Fruit fly (Drosophila melanogaster) whole organism, embryonic: ENCODE results near the gene CG4452.

Experiments
- Abd-B ChIP-seq: fragments of 200-800 bp; sonication (Bioruptor generic); optimal IDR thresholded peaks from 2 replicates; lab custom pipeline; 2018; ENCODE audit warnings: missing biosample characterization, mild to moderate bottlenecking, missing genetic modification characterization, moderate library complexity
- Asciz ChIP-seq: fragments of 200-800 bp; sonication (Bioruptor generic); optimal IDR thresholded peaks from 2 replicates; lab custom pipeline; 2017; ENCODE audit warnings: missing biosample characterization, mild to moderate bottlenecking, missing genetic modification characterization, missing genetic modification reagents
- CG12236 ChIP-seq: fragments of 200-800 bp; sonication (Bioruptor generic); optimal IDR thresholded peaks from 2 replicates; lab custom pipeline; 2016; ENCODE audit warnings: missing biosample characterization, missing genetic modification characterization
- CG12769 ChIP-seq: fragments of 200-800 bp; sonication (Bioruptor generic); optimal IDR thresholded peaks from 2 replicates; lab custom pipeline; 2019; ENCODE audit warnings: missing biosample characterization, mild to moderate bottlenecking, missing genetic modification characterization, moderate library complexity
- CG13775 ChIP-seq: fragments of 200-800 bp; sonication (Bioruptor generic); optimal IDR thresholded peaks from 3 replicates; lab custom pipeline; 2017; ENCODE audit warnings: missing biosample characterization, mild to moderate bottlenecking, missing genetic modification characterization
- CG13894 ChIP-seq: fragments of 200-800 bp; sonication (Bioruptor generic); optimal IDR thresholded peaks from 3 replicates; lab custom pipeline; 2018; ENCODE audit warnings: missing biosample characterization, mild to moderate bottlenecking, missing genetic modification characterization, moderate library complexity
- CG15011 ChIP-seq: fragments of 200-800 bp; sonication (Bioruptor generic); optimal IDR thresholded peaks from 3 replicates; lab custom pipeline; 2018; ENCODE audit warnings: missing biosample characterization, mild to moderate bottlenecking, missing genetic modification characterization
- CG1602 ChIP-seq: fragments of 200-800 bp; sonication (Bioruptor generic); optimal IDR thresholded peaks from 3 replicates; lab custom pipeline; 2016; ENCODE audit warnings: missing biosample characterization, missing genetic modification characterization
- CG18619 ChIP-seq: fragments of 200-800 bp; sonication (Bioruptor generic); optimal IDR thresholded peaks from 3 replicates; lab custom pipeline; 2017; ENCODE audit warnings: missing biosample characterization, mild to moderate bottlenecking, missing genetic modification characterization
- CG3065 ChIP-seq: fragments of 200-800 bp; sonication (Bioruptor generic); optimal IDR thresholded peaks from 2 replicates; lab custom pipeline; 2016; ENCODE audit warnings: missing biosample characterization, missing genetic modification characterization
- CG32767 ChIP-seq: fragments of 200-800 bp; sonication (Bioruptor generic); IDR thresholded peaks from 2 replicates; pipeline ENCODE4 v1.3.6; 2022; ENCODE audit warnings: missing biosample characterization, missing genetic modification characterization
- CG34422 ChIP-seq: fragments of 200-800 bp; sonication (Bioruptor generic); IDR thresholded peaks from 3 replicates; pipeline ENCODE4 v1.3.6; 2022; ENCODE audit warnings: missing biosample characterization, missing genetic modification characterization
- CG5245 ChIP-seq: fragments of 200-800 bp; sonication (Bioruptor generic); optimal IDR thresholded peaks from 3 replicates; lab custom pipeline; 2016; ENCODE audit warnings: missing biosample characterization, missing genetic modification characterization
- CG5953 ChIP-seq: fragments of 200-800 bp; sonication (Bioruptor generic); IDR thresholded peaks from 2 replicates; pipeline ENCODE4 v1.3.6; 2022; ENCODE audit warnings: missing biosample characterization, missing genetic modification characterization
- CG7556 ChIP-seq: fragments of 200-800 bp; sonication (Bioruptor generic); optimal IDR thresholded peaks from 2 replicates; lab custom pipeline; 2017; ENCODE audit warnings: missing biosample characterization, mild to moderate bottlenecking, missing genetic modification characterization
- CG7963 ChIP-seq: fragments of 200-800 bp; sonication (Bioruptor generic); IDR thresholded peaks from 3 replicates; pipeline ENCODE4 v1.3.6; 2022; ENCODE audit warnings: missing biosample characterization, missing genetic modification characterization; ENCODE audit not compliant: partially characterized antibody
- CG7987 ChIP-seq: fragments of 200-800 bp; sonication (Bioruptor generic); optimal IDR thresholded peaks from 2 replicates; lab custom pipeline; 2018; ENCODE audit warnings: missing biosample characterization, mild to moderate bottlenecking, missing genetic modification characterization, moderate library complexity
- CG8478 ChIP-seq: fragments of >200 bp; optimal IDR thresholded peaks from 2 replicates; lab custom pipeline; 2018
- CrebB ChIP-seq: fragments of 200-800 bp; sonication (Bioruptor generic); optimal IDR thresholded peaks from 3 replicates; lab custom pipeline; 2018; ENCODE audit warnings: missing biosample characterization, mild to moderate bottlenecking, missing genetic modification characterization
- Doc2 ChIP-seq: fragments of 200-800 bp; sonication (Bioruptor generic); IDR thresholded peaks from 2 replicates; pipeline ENCODE4 v1.3.6; 2022; ENCODE audit warnings: missing biosample characterization, missing genetic modification characterization
- Dp ChIP-seq: fragments of 200-800 bp; sonication (Bioruptor generic); optimal IDR thresholded peaks from 2 replicates; lab custom pipeline; 2018; ENCODE audit warnings: missing biosample characterization, mild to moderate bottlenecking, missing genetic modification characterization, moderate library complexity
- Fer2 ChIP-seq: fragments of 200-800 bp; sonication (Bioruptor generic); optimal IDR thresholded peaks from 2 replicates; lab custom pipeline; 2018; ENCODE audit warnings: missing biosample characterization, mild to moderate bottlenecking, missing genetic modification characterization, moderate library complexity
- HmgZ ChIP-seq: fragments of 200-800 bp; sonication (Bioruptor generic); optimal IDR thresholded peaks from 2 replicates; lab custom pipeline; 2018; ENCODE audit warnings: missing biosample characterization, mild to moderate bottlenecking, missing genetic modification characterization
- Hr39 ChIP-seq: fragments of >200 bp; optimal IDR thresholded peaks from 2 replicates; lab custom pipeline; 2017
- Myb ChIP-seq: fragments of 200-800 bp; sonication (Bioruptor generic); optimal IDR thresholded peaks from 2 replicates; lab custom pipeline; 2016; ENCODE audit warnings: missing biosample characterization, missing genetic modification characterization
- NC2α ChIP-seq: fragments of 200-800 bp; sonication (Bioruptor generic); optimal IDR thresholded peaks from 2 replicates; lab custom pipeline; 2016; ENCODE audit warnings: missing biosample characterization, missing genetic modification characterization
- Nf-YC ChIP-seq: fragments of 200-800 bp; optimal IDR thresholded peaks from 3 replicates; lab custom pipeline; 2019; ENCODE audit warnings: missing biosample characterization, mild to moderate bottlenecking, missing genetic modification characterization, moderate library complexity
- Sox102F ChIP-seq: fragments of 200-800 bp; sonication (Bioruptor generic); optimal IDR thresholded peaks from 2 replicates; lab custom pipeline; 2018; ENCODE audit warnings: missing biosample characterization, mild to moderate bottlenecking, missing genetic modification characterization, moderate library complexity
- Spps ChIP-seq: fragments of 200-800 bp; sonication (Bioruptor generic); optimal IDR thresholded peaks from 2 replicates; lab custom pipeline; 2018; ENCODE audit warnings: missing biosample characterization, mild to moderate bottlenecking, missing genetic modification characterization
- Xbp1 ChIP-seq: fragments of 200-800 bp; sonication (Bioruptor generic); optimal IDR thresholded peaks from 3 replicates; lab custom pipeline; 2016; ENCODE audit warnings: missing biosample characterization, mild to moderate bottlenecking, missing genetic modification characterization
- ab ChIP-seq: fragments of 200-800 bp; sonication (Bioruptor generic); optimal IDR thresholded peaks from 2 replicates; lab custom pipeline; 2016; ENCODE audit warnings: missing biosample characterization, missing genetic modification characterization
- ac ChIP-seq: fragments of 200-800 bp; sonication (Bioruptor generic); optimal IDR thresholded peaks from 3 replicates; lab custom pipeline; 2017; ENCODE audit warnings: missing biosample characterization, mild to moderate bottlenecking, missing genetic modification characterization
- aop ChIP-seq: fragments of 200-800 bp; sonication (Bioruptor generic); IDR thresholded peaks from 2 replicates; pipeline ENCODE4 v1.3.6; 2022; ENCODE audit warnings: missing biosample characterization, missing genetic modification characterization
- bigmax ChIP-seq: fragments of 200-800 bp; sonication (Bioruptor generic); optimal IDR thresholded peaks from 2 replicates; lab custom pipeline; 2018; ENCODE audit warnings: missing biosample characterization, mild to moderate bottlenecking, missing genetic modification characterization
- chinmo ChIP-seq: fragments of 200-800 bp; sonication (Bioruptor generic); IDR thresholded peaks from 4 replicates; pipeline ENCODE4 v1.3.6; 2022; ENCODE audit warnings: missing biosample characterization, missing genetic modification characterization; ENCODE audit not compliant: partially characterized antibody
- dan ChIP-seq: fragments of 200-800 bp; sonication (Bioruptor generic); IDR thresholded peaks from 2 replicates; pipeline ENCODE4 v1.3.6; 2022; ENCODE audit warnings: missing biosample characterization, missing genetic modification characterization
- disco-r ChIP-seq: fragments of 200-800 bp; sonication (Bioruptor generic); optimal IDR thresholded peaks from 2 replicates; lab custom pipeline; 2016; ENCODE audit warnings: missing biosample characterization, missing genetic modification characterization
- dmrt11E ChIP-seq: fragments of 200-800 bp; sonication (Bioruptor generic); optimal IDR thresholded peaks from 3 replicates; lab custom pipeline; 2018; ENCODE audit warnings: missing biosample characterization, mild to moderate bottlenecking, missing genetic modification characterization, moderate library complexity
- en ChIP-seq: fragments of 200-800 bp; sonication (Bioruptor generic); optimal IDR thresholded peaks from 2 replicates; lab custom pipeline; 2016; ENCODE audit warnings: missing biosample characterization, missing genetic modification characterization
- esg ChIP-seq: fragments of 200-800 bp; sonication (Bioruptor generic); conservative IDR thresholded peaks from 2 replicates; pipeline ENCODE4 v1.3.6; 2022; ENCODE audit warnings: missing biosample characterization, missing genetic modification characterization
- ftz-f1 ChIP-seq: fragments of 200-800 bp; sonication (Bioruptor generic); optimal IDR thresholded peaks from 2 replicates; lab custom pipeline; 2016; ENCODE audit warnings: missing biosample characterization, missing genetic modification characterization
- pros ChIP-seq: fragments of 200-800 bp; sonication (Bioruptor generic); optimal IDR thresholded peaks from 3 replicates; lab custom pipeline; 2019; ENCODE audit warnings: missing biosample characterization, mild to moderate bottlenecking, missing genetic modification characterization, moderate library complexity
- salm ChIP-seq: fragments of 200-800 bp; sonication (Bioruptor generic); optimal IDR thresholded peaks from 2 replicates; lab custom pipeline; 2018; ENCODE audit warnings: missing biosample characterization, mild to moderate bottlenecking, missing genetic modification characterization
- slp2 ChIP-seq: fragments of 200-800 bp; sonication (Bioruptor generic); optimal IDR thresholded peaks from 2 replicates; lab custom pipeline; 2016; ENCODE audit warnings: missing biosample characterization, missing genetic modification characterization
- sr ChIP-seq: fragments of 200-800 bp; sonication (Bioruptor generic); IDR thresholded peaks from 3 replicates; pipeline ENCODE4 v1.3.6; 2022; ENCODE audit warnings: missing biosample characterization, missing genetic modification characterization
- unpg ChIP-seq: fragments of 200-800 bp; sonication (Bioruptor generic); optimal IDR thresholded peaks from 3 replicates; lab custom pipeline; 2018; ENCODE audit warnings: missing biosample characterization, mild to moderate bottlenecking, missing genetic modification characterization, moderate library complexity
- usp ChIP-seq: fragments of >200 bp; optimal IDR thresholded peaks from 2 replicates; lab custom pipeline; 2017; ENCODE audit warnings: missing biosample characterization, missing genetic modification characterization
- wor ChIP-seq: fragments of 200-800 bp; sonication (Bioruptor generic); IDR thresholded peaks from 2 replicates; pipeline ENCODE4 v1.3.6; 2022; ENCODE audit warnings: missing biosample characterization, missing genetic modification characterization
- zen ChIP-seq: fragments of 200-800 bp; sonication (Bioruptor generic); optimal IDR thresholded peaks from 3 replicates; lab custom pipeline; 2018; ENCODE audit warnings: missing biosample characterization, mild to moderate bottlenecking, missing genetic modification characterization, moderate library complexity

The CG4452 gene

DNA sequence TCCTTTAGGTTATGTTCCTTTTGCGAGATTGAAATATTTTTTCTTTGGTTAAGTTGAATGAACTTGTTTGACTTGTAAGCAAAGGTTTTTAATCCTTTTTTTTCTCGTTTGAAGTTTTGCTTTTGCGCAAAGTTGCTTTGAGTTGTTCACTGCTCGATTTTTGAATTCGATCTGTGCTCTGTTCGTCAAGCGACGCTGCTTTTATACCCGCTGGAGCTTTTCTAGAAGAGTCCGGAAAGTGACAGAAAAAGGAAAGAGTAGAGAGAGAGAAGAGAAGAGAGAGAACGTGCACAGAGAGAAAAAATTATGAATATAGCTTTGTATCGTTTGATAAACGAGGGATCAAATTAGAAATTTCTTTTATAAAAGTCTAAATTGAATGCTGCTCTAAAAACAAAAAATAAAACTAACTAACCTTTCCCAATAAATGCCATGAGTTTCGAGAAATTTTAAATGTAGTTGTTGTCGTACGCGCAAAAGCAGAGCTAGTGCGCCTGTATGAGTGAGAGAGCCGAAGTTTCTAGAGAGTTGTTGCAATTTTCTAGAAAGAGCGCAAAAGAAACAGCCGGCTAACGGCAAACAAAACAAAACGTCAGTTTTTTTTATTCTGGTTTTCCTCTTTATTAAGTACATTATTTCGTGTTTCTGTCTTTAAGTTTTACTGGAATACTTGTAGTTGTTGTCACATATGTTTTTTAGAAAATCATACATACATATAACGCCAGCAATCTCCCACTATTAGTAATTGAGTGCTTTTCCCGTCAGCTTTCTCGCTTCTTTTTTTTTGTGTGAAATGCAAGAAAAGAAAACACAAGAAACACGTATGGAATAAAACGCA, 10.2 kb downstream of the CG4452 start, which contains the start of gene Hsp26 (continued):
- TF ChIP-seq ftz-f1 (GFP tag; lab: Kevin White, UChicago) (no peak), unpg (GFP tag; lab: Kevin White, UChicago) (peak; percentile 91), HmgZ (tag; lab: Kevin White, UChicago) (peak; percentile 72), chinmo (peak; percentile 86; the same call in 2 of the 4 replicates), CG18619 (GFP tag; lab: Kevin White, UChicago) (peak; percentile 74), ab (GFP tag; lab: Kevin White, UChicago) (no peak), pros (GFP tag; lab: Kevin White, UChicago) (no peak), slp2 (peak; percentile 75), CG3065 (peak; percentile 57), Dp (no peak), Abd-B (GFP tag; lab: Kevin White, UChicago) (peak; percentile 37), CG12769 (tag; lab: Kevin White, UChicago) (peak; percentile 62), NC2α (GFP tag; lab: Kevin White, UChicago) (peak; percentile 73), CG7556 (peak; percentile 89), dan (GFP tag; lab: Robert Waterston, UW) (no peak), bigmax (GFP tag; lab: Kevin White, UChicago) (peak; percentile 62), CrebB (peak; percentile 71), Hr39 (lab: Kevin White, UChicago) (no peak), usp (GFP tag; lab: Kevin White, UChicago) (no peak), disco-r (GFP tag; lab: Kevin White, UChicago) (peak; percentile 83), aop (GFP tag; lab: Robert Waterston, UW) (no peak), esg (GFP tag; lab: Robert Waterston, UW) (peak; percentile 77), CG13775 (peak; percentile 73), wor (GFP tag; lab: Robert Waterston, UW) (peak; percentile 52; the same call in 1 of the 2 replicates), Spps (peak; percentile 59), Doc2 (no peak), CG13894 (tag; lab: Kevin White, UChicago) (peak; percentile 19), dmrt11E (tag; lab: Kevin White, UChicago) (peak; percentile 30), CG34422 (GFP tag; lab: Robert Waterston, UW) (peak; percentile 86; the same call in 2 of the 3 replicates), CG1602 (GFP tag; lab: Kevin White, UChicago) (peak; percentile 80), Nf-YC (peak; percentile 51), CG32767 (GFP tag; lab: Robert Waterston, UW) (peak; percentile 86), Asciz (GFP tag; lab: Kevin White, UChicago) (peak; percentile 74), sr (GFP tag; lab: Robert Waterston, UW) (no peak), zen (tag; lab: Kevin White, UChicago) (peak; percentile 24), CG5245 (GFP tag; lab: Kevin White, UChicago) (peak; percentile 49), CG7963 (GFP tag; lab: Robert Waterston, UW) (no peak), CG12236 (GFP tag; lab: Kevin White, UChicago) (peak; percentile 69), Myb (peak; percentile 71), CG7987 (peak; percentile 43), salm (tag; lab: Kevin White, UChicago) (peak; percentile 85), en (peak; percentile 88), CG15011 (GFP tag; lab: Kevin White, UChicago) (peak; percentile 11), Sox102F (GFP tag; lab: Kevin White, UChicago) (peak; percentile 90), CG8478 (lab: Kevin White, UChicago) (no peak), CG5953 (GFP tag; lab: Robert Waterston, UW) (peak; percentile 81; the same call in 1 of the 2 replicates), Xbp1 (peak; percentile 89), Fer2 (tag; lab: Kevin White, UChicago) (peak; percentile 31), ac (GFP tag; lab: Kevin White, UChicago) (no peak)
